Worm (Caenorhabditis elegans): ENCODE results near the gene rsp-8.

DNA sequence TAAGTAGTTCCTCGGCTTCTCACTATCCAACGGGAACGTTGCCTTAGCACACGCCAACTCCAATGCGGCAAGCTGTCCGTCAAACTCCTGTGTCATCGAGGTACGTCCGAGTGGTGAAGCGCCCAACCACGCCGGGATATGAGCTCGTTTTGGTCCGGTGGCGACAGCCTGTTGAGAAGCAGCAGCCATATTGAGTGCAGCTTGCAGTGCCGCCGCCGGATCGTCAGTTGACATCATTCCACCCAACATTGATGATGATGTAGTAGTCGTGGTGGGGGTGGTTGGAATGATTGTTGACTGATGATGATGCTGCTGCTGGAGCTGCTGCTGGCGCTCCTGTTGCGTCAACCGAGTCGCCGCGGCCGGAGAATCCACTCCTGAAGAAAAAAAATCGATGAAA lies 7.2 kb downstream of the rsp-8 start:
- TF ChIP-seq madf-10 (tag; optimal IDR thresholded peaks at IDR 0.05) (no peak), hlh-26 (GFP tag; conservative IDR thresholded peaks at IDR 0.05) (no peak), akir-1 (GFP tag; optimal IDR thresholded peaks at IDR 0.05) (no peak), rec-8 (tag; optimal IDR thresholded peaks at IDR 0.05) (no peak), lin-54 (GFP tag; optimal IDR thresholded peaks at IDR 0.05) (no peak)

Data from whole organism, young adult.